Fruit fly (Drosophila melanogaster) whole organism, wandering third instar larva: ENCODE results near the gene AstA-R1.
A peak's percentile ranks its signal among the peaks of the same experiment; 100 is the strongest.

Experiments
- Abd-B ChIP-seq: fragments of >200 bp; optimal IDR thresholded peaks from 2 replicates; lab custom pipeline; 2017; ENCODE audit warnings: missing biosample characterization, missing genetic modification characterization
- CG32264 ChIP-seq: fragments of 200-800 bp; sonication (Bioruptor generic); optimal IDR thresholded peaks from 2 replicates; lab custom pipeline; 2016; ENCODE audit warnings: missing biosample characterization, missing genetic modification characterization
- CG9705 ChIP-seq: fragments of 200-800 bp; sonication (Bioruptor generic); optimal IDR thresholded peaks from 2 replicates; lab custom pipeline; 2018; ENCODE audit warnings: missing biosample characterization, mild to moderate bottlenecking, missing genetic modification characterization
- CrebA ChIP-seq: fragments of 200-800 bp; sonication (Bioruptor generic); optimal IDR thresholded peaks from 2 replicates; lab custom pipeline; 2016; ENCODE audit warnings: missing biosample characterization, mild to moderate bottlenecking, missing genetic modification characterization, borderline replicate concordance
- Dfd ChIP-seq: fragments of >200 bp; optimal IDR thresholded peaks from 2 replicates; lab custom pipeline; 2017; ENCODE audit warnings: missing biosample characterization, missing genetic modification characterization
- Dif ChIP-seq: fragments of 200-275, 200-300 bp; sonication (Bioruptor generic); optimal IDR thresholded peaks from 2 replicates; lab custom pipeline; 2018; ENCODE audit warnings: missing biosample characterization, missing genetic modification characterization; ENCODE audit not compliant: partially characterized antibody
- HLH106 ChIP-seq: fragments of 200-800 bp; optimal IDR thresholded peaks from 3 replicates; lab custom pipeline; 2019; ENCODE audit warnings: missing biosample characterization, mild to moderate bottlenecking, missing genetic modification characterization, moderate library complexity
- Hnf4 ChIP-seq: fragments of 200-800 bp; sonication (Bioruptor generic); optimal IDR thresholded peaks from 2 replicates; lab custom pipeline; 2016; ENCODE audit warnings: missing biosample characterization, mild to moderate bottlenecking, missing genetic modification characterization
- Hr78 ChIP-seq: fragments of >200 bp; optimal IDR thresholded peaks from 2 replicates; lab custom pipeline; 2017; ENCODE audit warnings: missing biosample characterization, missing genetic modification characterization
- Jra ChIP-seq: sonication (Bioruptor generic); optimal IDR thresholded peaks from 2 replicates; lab custom pipeline; 2016; ENCODE audit warnings: missing biosample characterization, missing genetic modification characterization
- Mio ChIP-seq: sonication (Bioruptor generic); optimal IDR thresholded peaks from 2 replicates; lab custom pipeline; 2016; ENCODE audit warnings: missing biosample characterization, missing genetic modification characterization
- Myc ChIP-seq: fragments of >200 bp; optimal IDR thresholded peaks from 2 replicates; lab custom pipeline; 2017
- N ChIP-seq: fragments of >200 bp; optimal IDR thresholded peaks from 2 replicates; lab custom pipeline; 2018; ENCODE audit warnings: missing biosample characterization, missing external identifiers, missing genetic modification characterization
- OdsH ChIP-seq: fragments of 200-800 bp; sonication (Bioruptor generic); optimal IDR thresholded peaks from 2 replicates; lab custom pipeline; 2016; ENCODE audit warnings: missing biosample characterization, mild to moderate bottlenecking, missing genetic modification characterization
- Rel ChIP-seq, 2 experiments: fragments of 200-800 bp; sonication (Bioruptor generic) in 1 of 2; optimal IDR thresholded peaks; 2 replicates in 1 of 2; 3 replicates in 1 of 2; lab custom pipeline; 2016 to 2019; ENCODE audit warnings: mild to moderate bottlenecking in 2 of 2, missing biosample characterization in 2 of 2, missing genetic modification characterization in 2 of 2, moderate library complexity in 1 of 2
- Sp1 ChIP-seq: fragments of 200-800 bp; sonication (Bioruptor generic); optimal IDR thresholded peaks from 3 replicates; lab custom pipeline; 2019; ENCODE audit warnings: missing biosample characterization, mild to moderate bottlenecking, missing genetic modification characterization, moderate library complexity
- Vsx2 ChIP-seq: fragments of 200-300, 225-300 bp; sonication (Bioruptor generic); optimal IDR thresholded peaks from 2 replicates; lab custom pipeline; 2018; ENCODE audit warnings: missing biosample characterization, missing genetic modification characterization; ENCODE audit not compliant: partially characterized antibody
- br ChIP-seq: fragments of 200-800 bp; sonication (Bioruptor generic); optimal IDR thresholded peaks from 2 replicates; lab custom pipeline; 2016; ENCODE audit warnings: missing biosample characterization, missing genetic modification characterization
- brk ChIP-seq: fragments of 200-800 bp; sonication (Bioruptor generic); optimal IDR thresholded peaks from 2 replicates; lab custom pipeline; 2016; ENCODE audit warnings: missing biosample characterization, mild to moderate bottlenecking, missing genetic modification characterization
- dl ChIP-seq, 2 experiments: fragments of 175-275, 200-275 bp in 1 of 2; fragments of 200-275 bp in 1 of 2; sonication (Bioruptor generic); optimal IDR thresholded peaks; lab custom pipeline; 2018; ENCODE audit warnings: mild to moderate bottlenecking in 2 of 2, missing biosample characterization in 2 of 2, missing genetic modification characterization in 2 of 2, moderate library complexity in 2 of 2; ENCODE audit not compliant: partially characterized antibody in 2 of 2, insufficient read depth in 1 of 2
- dmrt93B ChIP-seq: fragments of 200-800 bp; sonication (Bioruptor generic); optimal IDR thresholded peaks from 2 replicates; lab custom pipeline; 2018; ENCODE audit warnings: missing biosample characterization, mild to moderate bottlenecking, missing genetic modification characterization
- ey ChIP-seq: fragments of 200-800 bp; sonication (Bioruptor generic); optimal IDR thresholded peaks from 2 replicates; lab custom pipeline; 2016; ENCODE audit warnings: missing biosample characterization, missing genetic modification characterization
- foxo ChIP-seq, 2 experiments: fragments of 200-800 bp; sonication (Bioruptor generic); optimal IDR thresholded peaks; 2 replicates in 1 of 2; 3 replicates in 1 of 2; lab custom pipeline; 2016 to 2017; ENCODE audit warnings: missing biosample characterization in 2 of 2, missing genetic modification characterization in 2 of 2
- fru ChIP-seq: fragments of 200-800 bp; sonication (Bioruptor generic); optimal IDR thresholded peaks from 3 replicates; lab custom pipeline; 2016; ENCODE audit warnings: missing biosample characterization, mild to moderate bottlenecking, missing genetic modification characterization
- h ChIP-seq: fragments of 200-800 bp; sonication (Bioruptor generic); optimal IDR thresholded peaks from 3 replicates; lab custom pipeline; 2016; ENCODE audit warnings: missing biosample characterization, mild to moderate bottlenecking, missing genetic modification characterization
- jim ChIP-seq: fragments of 175-275, 200-325 bp; sonication (Bioruptor generic); optimal IDR thresholded peaks from 2 replicates; lab custom pipeline; 2016; ENCODE audit warnings: missing biosample characterization, mild to moderate bottlenecking, missing genetic modification characterization
- pan ChIP-seq: fragments of >200 bp; optimal IDR thresholded peaks from 2 replicates; lab custom pipeline; 2017
- psq ChIP-seq: fragments of 200-800 bp; sonication (Bioruptor generic); optimal IDR thresholded peaks from 3 replicates; lab custom pipeline; 2017; ENCODE audit warnings: missing biosample characterization, mild to moderate bottlenecking, missing genetic modification characterization, moderate library complexity
- rgr ChIP-seq: fragments of 200-800 bp; sonication (Bioruptor generic); optimal IDR thresholded peaks from 3 replicates; lab custom pipeline; 2016; ENCODE audit warnings: missing biosample characterization, mild to moderate bottlenecking, missing genetic modification characterization
- sage ChIP-seq: fragments of 200-800 bp; sonication (Bioruptor generic); optimal IDR thresholded peaks from 2 replicates; lab custom pipeline; 2016; ENCODE audit warnings: missing biosample characterization, mild to moderate bottlenecking, missing genetic modification characterization
- sv ChIP-seq: fragments of 200-800 bp; sonication (Bioruptor generic); optimal IDR thresholded peaks from 3 replicates; lab custom pipeline; 2016; ENCODE audit warnings: missing biosample characterization, missing genetic modification characterization
- tai ChIP-seq: sonication (Bioruptor generic); optimal IDR thresholded peaks from 2 replicates; lab custom pipeline; 2016; ENCODE audit warnings: missing biosample characterization, missing genetic modification characterization
- woc ChIP-seq: sonication (Bioruptor generic); optimal IDR thresholded peaks from 2 replicates; lab custom pipeline; 2016; ENCODE audit warnings: missing biosample characterization, mild to moderate bottlenecking, missing genetic modification characterization

Gene AstA-R1

dm6 chrX:3574306-3574705 lies at the start of gene AstA-R1:
AstA-R1 (plus strand) TSS chrX:3574536.
- TF ChIP-seq Hr78 (GFP tag; lab: Kevin White, UChicago), result no peak
- TF ChIP-seq br (GFP tag; lab: Kevin White, UChicago), result no peak
- no peak for TF ChIP-seq psq (GFP tag; lab: Kevin White, UChicago)
- TF ChIP-seq Myc, result no peak
- TF ChIP-seq tai (GFP tag; lab: Kevin White, UChicago), result no peak
- TF ChIP-seq Dfd (GFP tag; lab: Kevin White, UChicago), result no peak

- no peak for TF ChIP-seq pan (lab: Kevin White, UChicago)
- no peak for TF ChIP-seq Sp1 (GFP tag; lab: Kevin White, UChicago)
- no peak for TF ChIP-seq N (GFP tag; lab: Kevin White, UChicago)
- TF ChIP-seq rgr (GFP tag; lab: Kevin White, UChicago), result no peak
- TF ChIP-seq sage (GFP tag; lab: Kevin White, UChicago), result no peak
- no peak for TF ChIP-seq dl (GFP tag; optimal IDR thresholded peaks at IDR 0.05; lab: Kevin White, UChicago; ENCODE audit: insufficient read depth in 1 of 2, partially characterized antibody in 2 of 2)
- no peak for TF ChIP-seq OdsH (GFP tag; lab: Kevin White, UChicago)
- TF ChIP-seq Vsx2, result no peak
- TF ChIP-seq Myc, result no peak
- no peak for TF ChIP-seq Abd-B
- no peak for TF ChIP-seq CG9705
These were observed 43.6 kb upstream of the AstA-R1 start for dm6 chrX:3530696-3531095.

dm6 chrX:3538775-3539174 lies 35.6 kb upstream of the AstA-R1 start:
- TF ChIP-seq Rel (GFP tag; optimal IDR thresholded peaks at IDR 0.05; lab: Kevin White, UChicago) (no peak), Rel (tag; optimal IDR thresholded peaks at IDR 0.05; lab: Kevin White, UChicago) (no peak), Dif (GFP tag; lab: Kevin White, UChicago) (no peak), sv (GFP tag; lab: Kevin White, UChicago) (peak; percentile 23)

- TF ChIP-seq dmrt93B (GFP tag; lab: Kevin White, UChicago) (peak; percentile 74), fru (GFP tag; lab: Kevin White, UChicago) (peak; percentile 81), Abd-B (no peak), Mio (GFP tag; lab: Kevin White, UChicago) (no peak), CG32264 (no peak), HLH106 (tag; lab: Kevin White, UChicago) (peak; percentile 56), psq (GFP tag; lab: Kevin White, UChicago) (peak; percentile 80), h (peak; percentile 65), jim (no peak), Hnf4 (GFP tag; lab: Kevin White, UChicago) (peak; percentile 82), ey (peak; percentile 86), Vsx2 (no peak), dl (GFP tag; optimal IDR thresholded peaks at IDR 0.05; lab: Kevin White, UChicago; ENCODE audit: insufficient read depth in 1 of 2, partially characterized antibody in 2 of 2) (no peak), woc (peak; percentile 81), brk (GFP tag; lab: Kevin White, UChicago) (peak; percentile 83), tai (GFP tag; lab: Kevin White, UChicago) (peak; percentile 62), sv (GFP tag; lab: Kevin White, UChicago) (peak; percentile 42), rgr (GFP tag; lab: Kevin White, UChicago) (peak; percentile 90), CrebA (GFP tag; lab: Kevin White, UChicago) (peak; percentile 19), Jra (GFP tag; lab: Kevin White, UChicago) (peak; percentile 34), N (GFP tag; lab: Kevin White, UChicago) (no peak), br (GFP tag; lab: Kevin White, UChicago) (peak; percentile 81), Rel (GFP tag; optimal IDR thresholded peaks at IDR 0.05; lab: Kevin White, UChicago) (peak; percentile 62), Rel (tag; optimal IDR thresholded peaks at IDR 0.05; lab: Kevin White, UChicago) (no peak), sage (GFP tag; lab: Kevin White, UChicago) (peak; percentile 72), foxo (GFP tag; optimal IDR thresholded peaks at IDR 0.05; lab: Kevin White, UChicago) (peak in 1 of 2 experiments; percentile 87), OdsH (GFP tag; lab: Kevin White, UChicago) (peak; percentile 91), Sp1 (GFP tag; lab: Kevin White, UChicago) (peak; percentile 87), CG9705 (peak; percentile 60)
These were observed 28.4 kb upstream of the AstA-R1 start for dm6 chrX:3545849-3546518.
